Fruit fly (Drosophila melanogaster) whole organism, prepupa: ENCODE measurements around the gene fru.

Source experiments
- CG1621 ChIP-seq: fragments of 200-800 bp; sonication (Bioruptor generic); optimal IDR thresholded peaks from 3 replicates; lab custom pipeline; 2018; ENCODE audit warnings: missing biosample characterization, mild to moderate bottlenecking, missing genetic modification characterization
- Hr38 ChIP-seq: sonication (Bioruptor generic); optimal IDR thresholded peaks from 2 replicates; lab custom pipeline; 2016; ENCODE audit warnings: missing biosample characterization, missing genetic modification characterization
- svp ChIP-seq: fragments of 200-800 bp; sonication (Bioruptor generic); peaks from one replicate; lab custom pipeline; 2016; ENCODE audit warnings: missing biosample characterization, missing genetic modification characterization

DNA sequence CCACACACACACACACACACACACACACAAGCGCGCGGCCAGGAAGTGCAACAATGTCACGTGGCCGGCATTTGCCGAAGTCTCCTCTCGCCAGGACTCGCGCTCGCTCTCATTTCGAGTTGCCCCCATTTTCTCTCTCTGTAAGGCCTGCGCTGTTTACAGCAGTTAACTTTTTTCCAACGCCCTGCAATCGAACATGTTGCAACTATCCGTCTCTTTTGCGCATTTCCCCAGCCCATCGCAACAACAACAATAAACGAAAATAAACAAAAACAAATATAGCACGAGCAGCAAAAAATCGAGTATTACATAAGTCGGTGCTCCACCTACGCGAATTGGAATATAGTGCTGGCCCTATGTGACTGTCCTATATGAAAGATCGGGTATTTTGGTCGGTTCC is 1.6 kb upstream of the fru start:
- TF ChIP-seq svp, result no peak
- TF ChIP-seq CG1621 (tag; lab: Kevin White, UChicago), result no peak
- TF ChIP-seq Hr38, result no peak
